Fruit fly (Drosophila melanogaster) whole organism, embryonic: ENCODE measurements around the gene CNMa.
A peak's percentile ranks its signal among the peaks of the same experiment; 100 is the strongest.

Experiments
- Ada2b ChIP-seq: fragments of 200-800 bp; sonication (Bioruptor generic); IDR thresholded peaks from 2 replicates; pipeline ENCODE4 v1.3.6; 2022; ENCODE audit warnings: missing biosample characterization, missing genetic modification characterization
- Atf6 ChIP-seq: fragments of 200-800 bp; sonication (Bioruptor generic); IDR thresholded peaks from 2 replicates; pipeline ENCODE4 v1.3.6; 2022; ENCODE audit warnings: missing biosample characterization, missing genetic modification characterization
- Bdp1 ChIP-seq: fragments of 200-800 bp; sonication (Bioruptor generic); optimal IDR thresholded peaks from 3 replicates; lab custom pipeline; 2016; ENCODE audit warnings: missing biosample characterization, missing genetic modification characterization
- Blimp-1 ChIP-seq: fragments of 200-800 bp; sonication (Bioruptor generic); optimal IDR thresholded peaks from 3 replicates; lab custom pipeline; 2018; ENCODE audit warnings: missing biosample characterization, missing genetic modification characterization, mild to moderate bottlenecking, moderate library complexity, missing genetic modification reagents
- BtbVII ChIP-seq: fragments of 200-800 bp; sonication (Bioruptor generic); optimal IDR thresholded peaks from 3 replicates; lab custom pipeline; 2017; ENCODE audit warnings: missing biosample characterization, mild to moderate bottlenecking, missing genetic modification characterization
- CG1024 ChIP-seq: fragments of 200-800 bp; sonication (Bioruptor generic); IDR thresholded peaks from 2 replicates; pipeline ENCODE4 v1.3.6; 2022; ENCODE audit warnings: missing biosample characterization, missing genetic modification characterization
- CG10321 ChIP-seq: fragments of 200-800 bp; sonication (Bioruptor generic); IDR thresholded peaks from 2 replicates; pipeline ENCODE4 v1.3.6; 2022; ENCODE audit warnings: missing biosample characterization, missing genetic modification characterization
- CG10959 ChIP-seq: fragments of 200-800 bp; sonication (Bioruptor generic); IDR thresholded peaks from 2 replicates; pipeline ENCODE4 v1.3.6; 2022; ENCODE audit warnings: missing biosample characterization, missing genetic modification characterization
- CG14667 ChIP-seq: fragments of 200-800 bp; sonication (Bioruptor generic); IDR thresholded peaks from 2 replicates; pipeline ENCODE4 v1.3.6; 2022; ENCODE audit warnings: missing biosample characterization, missing genetic modification characterization
- CG15514 ChIP-seq: fragments of 200-800 bp; sonication (Bioruptor generic); optimal IDR thresholded peaks from 3 replicates; lab custom pipeline; 2017; ENCODE audit warnings: missing biosample characterization, missing genetic modification characterization, mild to moderate bottlenecking, moderate library complexity, missing genetic modification reagents
- CG15601 ChIP-seq: fragments of 200-800 bp; sonication (Bioruptor generic); optimal IDR thresholded peaks from 3 replicates; lab custom pipeline; 2019; ENCODE audit warnings: missing biosample characterization, mild to moderate bottlenecking, missing genetic modification characterization, moderate library complexity
- CG1647 ChIP-seq: fragments of 200-800 bp; sonication (Bioruptor generic); optimal IDR thresholded peaks from 3 replicates; lab custom pipeline; 2016; ENCODE audit warnings: missing biosample characterization, missing genetic modification characterization
- CG2202 ChIP-seq: fragments of 200-800 bp; sonication (Bioruptor generic); optimal IDR thresholded peaks from 2 replicates; lab custom pipeline; 2018; ENCODE audit warnings: missing biosample characterization, mild to moderate bottlenecking, missing genetic modification characterization
- CG2889 ChIP-seq: fragments of 200-800 bp; sonication (Bioruptor generic); IDR thresholded peaks from 3 replicates; pipeline ENCODE4 v1.3.6; 2022; ENCODE audit warnings: missing biosample characterization, missing genetic modification characterization
- CG30403 ChIP-seq: fragments of 200-800 bp; sonication (Bioruptor generic); optimal IDR thresholded peaks from 3 replicates; lab custom pipeline; 2016; ENCODE audit warnings: missing biosample characterization, missing genetic modification characterization
- CG31224 ChIP-seq: fragments of 200-800 bp; sonication (Bioruptor generic); IDR thresholded peaks from 2 replicates; pipeline ENCODE4 v1.3.6; 2022; ENCODE audit warnings: missing biosample characterization, missing genetic modification characterization
- CG32767 ChIP-seq: fragments of 200-800 bp; sonication (Bioruptor generic); IDR thresholded peaks from 2 replicates; pipeline ENCODE4 v1.3.6; 2022; ENCODE audit warnings: missing biosample characterization, missing genetic modification characterization
- CG34224 ChIP-seq: fragments of 200-800 bp; sonication (Bioruptor generic); IDR thresholded peaks from 3 replicates; pipeline ENCODE4 v1.3.6; 2022; ENCODE audit warnings: missing biosample characterization, missing genetic modification characterization; ENCODE audit not compliant: partially characterized antibody
- CG6683 ChIP-seq: fragments of 200-800 bp; sonication (Bioruptor generic); optimal IDR thresholded peaks from 2 replicates; lab custom pipeline; 2017; ENCODE audit warnings: missing biosample characterization, mild to moderate bottlenecking, missing genetic modification characterization, missing genetic modification reagents
- CG6765 ChIP-seq: fragments of 200-800 bp; sonication (Bioruptor generic); optimal IDR thresholded peaks from 3 replicates; lab custom pipeline; 2017; ENCODE audit warnings: missing biosample characterization, mild to moderate bottlenecking, missing genetic modification characterization
- CG6854 ChIP-seq: fragments of 200-800 bp; sonication (Bioruptor generic); optimal IDR thresholded peaks from 3 replicates; lab custom pipeline; 2017; ENCODE audit warnings: missing biosample characterization, mild to moderate bottlenecking, missing genetic modification characterization
- CG7745 ChIP-seq: fragments of 200-800 bp; sonication (Bioruptor generic); optimal IDR thresholded peaks from 2 replicates; lab custom pipeline; 2018; ENCODE audit warnings: missing biosample characterization, mild to moderate bottlenecking, missing genetic modification characterization, moderate library complexity
- CG7839 ChIP-seq: fragments of 200-800 bp; sonication (Bioruptor generic); optimal IDR thresholded peaks from 3 replicates; lab custom pipeline; 2018; ENCODE audit warnings: missing biosample characterization, mild to moderate bottlenecking, missing genetic modification characterization, moderate library complexity
- CG8944 ChIP-seq: fragments of 200-800 bp; sonication (Bioruptor generic); optimal IDR thresholded peaks from 3 replicates; lab custom pipeline; 2016; ENCODE audit warnings: missing biosample characterization, missing genetic modification characterization
- CHES-1-like ChIP-seq: fragments of 200-800 bp; sonication (Bioruptor generic); optimal IDR thresholded peaks from 2 replicates; lab custom pipeline; 2016; ENCODE audit warnings: missing biosample characterization, missing genetic modification characterization
- Dip2 ChIP-seq: fragments of 200-800 bp; sonication (Bioruptor generic); IDR thresholded peaks from 2 replicates; pipeline ENCODE4 v1.3.6; 2022; ENCODE audit warnings: missing biosample characterization, missing genetic modification characterization
- Elba2 ChIP-seq: fragments of 200-800 bp; sonication (Bioruptor generic); optimal IDR thresholded peaks from 3 replicates; lab custom pipeline; 2016; ENCODE audit warnings: missing biosample characterization, missing genetic modification characterization
- Ets97D ChIP-seq: fragments of 200-800 bp; sonication (Bioruptor generic); optimal IDR thresholded peaks from 3 replicates; lab custom pipeline; 2016; ENCODE audit warnings: missing biosample characterization, missing genetic modification characterization
- HHEX ChIP-seq: fragments of 200-800 bp; sonication (Bioruptor generic); optimal IDR thresholded peaks from 3 replicates; lab custom pipeline; 2017; ENCODE audit warnings: missing biosample characterization, mild to moderate bottlenecking, missing genetic modification characterization, missing genetic modification reagents
- HLHmδ ChIP-seq: fragments of 200-800 bp; sonication (Bioruptor generic); optimal IDR thresholded peaks from 2 replicates; lab custom pipeline; 2018; ENCODE audit warnings: missing biosample characterization, mild to moderate bottlenecking, missing genetic modification characterization, moderate library complexity
- HmgD ChIP-seq: fragments of 200-800 bp; sonication (Bioruptor generic); optimal IDR thresholded peaks from 3 replicates; lab custom pipeline; 2016; ENCODE audit warnings: missing biosample characterization, missing genetic modification characterization
- MBD-R2 ChIP-seq: fragments of 200-800 bp; sonication (Bioruptor generic); IDR thresholded peaks from 2 replicates; pipeline ENCODE4 v1.3.6; 2022; ENCODE audit warnings: missing biosample characterization, missing genetic modification characterization
- Mad ChIP-seq: fragments of 200-800 bp; sonication (Bioruptor generic); optimal IDR thresholded peaks from 2 replicates; lab custom pipeline; 2016; ENCODE audit warnings: missing biosample characterization, missing genetic modification characterization
- Rx ChIP-seq: fragments of 200-800 bp; sonication (Bioruptor generic); IDR thresholded peaks from 2 replicates; pipeline ENCODE4 v1.3.6; 2022; ENCODE audit warnings: missing biosample characterization, missing genetic modification characterization
- Sox100B ChIP-seq: fragments of 200-800 bp; sonication (Bioruptor generic); optimal IDR thresholded peaks from 3 replicates; lab custom pipeline; 2018; ENCODE audit warnings: missing biosample characterization, mild to moderate bottlenecking, missing genetic modification characterization
- Stat92E ChIP-seq, 3 experiments: fragments of >200 bp in 2 of 3; fragments of 200-800 bp in 1 of 3; sonication (Bioruptor generic) in 1 of 3; optimal IDR thresholded peaks; 2 replicates each; lab custom pipeline; 2017 to 2019; ENCODE audit warnings: missing biosample characterization in 3 of 3, missing genetic modification characterization in 3 of 3, mild to moderate bottlenecking in 1 of 3, moderate library complexity in 1 of 3
- bigmax ChIP-seq: fragments of 200-800 bp; sonication (Bioruptor generic); optimal IDR thresholded peaks from 2 replicates; lab custom pipeline; 2018; ENCODE audit warnings: missing biosample characterization, mild to moderate bottlenecking, missing genetic modification characterization
- corto ChIP-seq: fragments of 200-800 bp; sonication (Bioruptor generic); optimal IDR thresholded peaks from 2 replicates; lab custom pipeline; 2016; ENCODE audit warnings: missing biosample characterization, mild to moderate bottlenecking, missing genetic modification characterization, moderate library complexity
- ewg ChIP-seq: fragments of 200-800 bp; sonication (Bioruptor generic); optimal IDR thresholded peaks from 3 replicates; lab custom pipeline; 2017; ENCODE audit warnings: mild to moderate bottlenecking, missing biosample characterization, missing genetic modification reagents, missing genetic modification characterization
- fd102C ChIP-seq: fragments of 200-800 bp; sonication (Bioruptor generic); optimal IDR thresholded peaks from 2 replicates; lab custom pipeline; 2018; ENCODE audit warnings: missing biosample characterization, mild to moderate bottlenecking, missing genetic modification characterization, moderate library complexity
- fd96Cb ChIP-seq: fragments of 200-800 bp; sonication (Bioruptor generic); optimal IDR thresholded peaks from 2 replicates; lab custom pipeline; 2018; ENCODE audit warnings: missing biosample characterization, mild to moderate bottlenecking, missing genetic modification characterization, moderate library complexity
- ftz-f1 ChIP-seq: fragments of 200-800 bp; sonication (Bioruptor generic); optimal IDR thresholded peaks from 2 replicates; lab custom pipeline; 2016; ENCODE audit warnings: missing biosample characterization, missing genetic modification characterization
- gfzf ChIP-seq: fragments of 200-800 bp; sonication (Bioruptor generic); optimal IDR thresholded peaks from 2 replicates; lab custom pipeline; 2016; ENCODE audit warnings: missing biosample characterization, mild to moderate bottlenecking, missing genetic modification characterization, moderate library complexity
- ken ChIP-seq: fragments of 200-800 bp; sonication (Bioruptor generic); IDR thresholded peaks from 3 replicates; pipeline ENCODE4 v1.3.6; 2022; ENCODE audit warnings: missing biosample characterization, missing genetic modification characterization
- pan ChIP-seq, 4 experiments: fragments of >200 bp in 3 of 4; fragments of 200-800 bp in 1 of 4; sonication (Bioruptor generic) in 1 of 4; optimal IDR thresholded peaks in 3 of 4; IDR thresholded peaks in 1 of 4; 2 replicates each; pipeline versions ENCODE4 v1.3.6 to Lab custom; 2017 to 2022; ENCODE audit warnings: missing biosample characterization in 2 of 4, missing genetic modification characterization in 2 of 4, mixed read lengths in 1 of 4
- ranshi ChIP-seq: fragments of 200-800 bp; sonication (Bioruptor generic); IDR thresholded peaks from 2 replicates; pipeline ENCODE4 v1.3.6; 2022; ENCODE audit warnings: missing biosample characterization, missing genetic modification characterization
- seq ChIP-seq: fragments of 200-800 bp; sonication (Bioruptor generic); IDR thresholded peaks from 2 replicates; pipeline ENCODE4 v1.3.6; 2022; ENCODE audit warnings: missing biosample characterization, missing genetic modification characterization
- usp ChIP-seq: fragments of >200 bp; optimal IDR thresholded peaks from 2 replicates; lab custom pipeline; 2017; ENCODE audit warnings: missing biosample characterization, missing genetic modification characterization
- wdn ChIP-seq: fragments of 200-800 bp; sonication (Bioruptor generic); IDR thresholded peaks from 2 replicates; pipeline ENCODE4 v1.3.6; 2022; ENCODE audit warnings: missing biosample characterization, missing genetic modification characterization
- zen ChIP-seq: fragments of 200-800 bp; sonication (Bioruptor generic); optimal IDR thresholded peaks from 3 replicates; lab custom pipeline; 2018; ENCODE audit warnings: missing biosample characterization, mild to moderate bottlenecking, missing genetic modification characterization, moderate library complexity
- zf30C ChIP-seq: fragments of 200-800 bp; sonication (Bioruptor generic); optimal IDR thresholded peaks from 3 replicates; lab custom pipeline; 2018; ENCODE audit warnings: missing biosample characterization, mild to moderate bottlenecking, missing genetic modification characterization

CNMa gene

DNA sequence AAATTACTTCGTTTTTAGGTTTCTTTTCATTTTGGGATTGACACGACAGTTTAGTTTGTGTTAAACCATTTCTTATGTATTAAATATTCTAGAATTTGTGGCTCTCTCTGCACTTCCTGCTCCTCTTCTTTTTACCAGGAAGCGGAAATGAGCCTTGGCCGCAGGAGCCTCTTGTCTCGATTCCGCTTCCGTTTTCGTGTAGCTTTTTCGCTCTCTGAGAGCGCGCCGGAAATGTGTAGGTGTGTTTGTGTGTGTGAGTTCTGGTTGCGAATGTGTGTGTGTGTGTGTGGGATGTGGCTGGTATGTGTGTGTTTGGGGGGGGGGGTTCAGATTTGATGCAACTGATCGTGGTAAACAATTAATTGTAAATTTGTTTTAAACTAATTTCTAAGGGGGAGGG lies 4.2 kb upstream of the CNMa start (continued):
- TF ChIP-seq CG7745 (tag; lab: Kevin White, UChicago) = no peak
- TF ChIP-seq usp (GFP tag; lab: Kevin White, UChicago) = no peak
- TF ChIP-seq bigmax (GFP tag; lab: Kevin White, UChicago) = no peak
- peak; percentile 11 for TF ChIP-seq CG6765 (GFP tag; lab: Kevin White, UChicago)
- TF ChIP-seq ftz-f1 (GFP tag; lab: Kevin White, UChicago) = no peak
- no peak for TF ChIP-seq Ada2b (GFP tag; lab: Robert Waterston, UW)
- 0 out of 2 replicates have a peak, but pooled peaks have one; percentile 18 for TF ChIP-seq CG32767 (GFP tag; lab: Robert Waterston, UW)
- no peak for TF ChIP-seq pan (optimal IDR thresholded peaks at IDR 0.05; lab: Kevin White, UChicago)
- no peak for TF ChIP-seq pan (GFP tag; optimal IDR thresholded peaks at IDR 0.05 in 1 of 2, IDR thresholded peaks at IDR 0.05 in 1 of 2)
- no peak for TF ChIP-seq Elba2 (GFP tag; lab: Kevin White, UChicago)
- no peak for TF ChIP-seq CG10959 (GFP tag; lab: Robert Waterston, UW)
- TF ChIP-seq Bdp1 = no peak
- peak; percentile 19 for TF ChIP-seq CG6854 (GFP tag; lab: Kevin White, UChicago)
- no peak for TF ChIP-seq CHES-1-like (GFP tag; lab: Kevin White, UChicago)
- no peak for TF ChIP-seq CG8944 (GFP tag; lab: Kevin White, UChicago)
- peak; percentile 10 for TF ChIP-seq fd102C (GFP tag; lab: Kevin White, UChicago)
- no peak for TF ChIP-seq CG31224 (GFP tag; lab: Robert Waterston, UW)
- peak; percentile 45 for TF ChIP-seq HHEX (GFP tag; lab: Kevin White, UChicago)
- TF ChIP-seq Sox100B (GFP tag; lab: Kevin White, UChicago) = no peak
- TF ChIP-seq MBD-R2 (GFP tag; lab: Robert Waterston, UW) = no peak
- TF ChIP-seq Rx = no peak
- TF ChIP-seq CG2202 (tag; lab: Kevin White, UChicago) = no peak
- TF ChIP-seq seq (GFP tag; lab: Robert Waterston, UW) = no peak
- TF ChIP-seq ranshi = peak; percentile 19; the same call in 1 of the 2 replicates
- no peak for TF ChIP-seq CG10321 (GFP tag; lab: Robert Waterston, UW)
- no peak for TF ChIP-seq corto (GFP tag; lab: Kevin White, UChicago)
- no peak for TF ChIP-seq wdn
- no peak for TF ChIP-seq zen (tag; lab: Kevin White, UChicago)
- no peak for TF ChIP-seq gfzf (GFP tag; lab: Kevin White, UChicago)
- no peak for TF ChIP-seq Blimp-1 (GFP tag; lab: Kevin White, UChicago)
- no peak for TF ChIP-seq CG1647
- no peak for TF ChIP-seq Mad (GFP tag; lab: Kevin White, UChicago)
- no peak for TF ChIP-seq ken (GFP tag; lab: Robert Waterston, UW)
- TF ChIP-seq ewg (GFP tag; lab: Kevin White, UChicago) = no peak
- TF ChIP-seq CG6683 = no peak
- no peak for TF ChIP-seq Stat92E (GFP tag; optimal IDR thresholded peaks at IDR 0.05; lab: Kevin White, UChicago)
- TF ChIP-seq CG1024 = no peak
- no peak for TF ChIP-seq CG14667
- no peak for TF ChIP-seq fd96Cb
- no peak for TF ChIP-seq CG15601 (tag; lab: Kevin White, UChicago)
- no peak for TF ChIP-seq CG7839 (tag; lab: Kevin White, UChicago)
- TF ChIP-seq CG34224 = no peak
- TF ChIP-seq Atf6 = no peak
- no peak for TF ChIP-seq CG2889 (GFP tag; lab: Robert Waterston, UW)
- no peak for TF ChIP-seq HmgD (GFP tag; lab: Kevin White, UChicago)
- peak; percentile 92 for TF ChIP-seq Ets97D
- TF ChIP-seq HLHmδ = no peak
- TF ChIP-seq BtbVII (GFP tag; lab: Kevin White, UChicago) = peak; percentile 9
- TF ChIP-seq Dip2 (GFP tag; lab: Robert Waterston, UW) = no peak
- no peak for TF ChIP-seq CG30403 (GFP tag; lab: Kevin White, UChicago)
- TF ChIP-seq zf30C (GFP tag; lab: Kevin White, UChicago) = no peak
- TF ChIP-seq CG15514 = peak; percentile 30
